Fruit fly (Drosophila melanogaster) Kc167 (cell line): Measurements from ENCODE around the gene Lcp65Ae.

Experiments used
- Sin3A ChIP-seq: fragments of >200 bp; optimal IDR thresholded peaks from 2 replicates; lab custom pipeline; 2018; ENCODE audit warnings: missing external identifiers
- ttk ChIP-seq: sonication (Bioruptor generic); optimal IDR thresholded peaks from 2 replicates; lab custom pipeline; 2017; ENCODE audit warnings: missing external identifiers

DNA sequence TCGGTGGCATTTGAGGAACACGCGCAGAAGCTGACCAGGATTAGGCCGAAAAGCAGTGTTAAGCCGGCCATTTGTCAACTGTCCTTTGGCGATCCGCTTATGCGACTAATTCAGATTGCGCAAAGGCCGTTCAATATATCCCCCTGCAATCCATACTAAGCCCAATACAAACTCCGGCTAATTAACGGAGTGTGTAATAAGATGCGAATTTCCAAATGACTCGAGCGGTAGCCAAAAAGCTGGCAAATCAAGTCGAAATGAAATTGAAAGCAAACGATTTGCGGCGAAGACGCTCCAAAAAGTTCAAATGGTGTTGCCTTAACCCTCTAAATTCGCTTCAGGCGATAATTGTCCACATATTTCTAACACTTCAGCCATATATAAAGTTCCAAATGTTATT, 4.4 kb upstream of the Lcp65Ae start, which contains the start of gene Cpr65Aw:
- TF ChIP-seq ttk (lab: Kevin White, UChicago) = no peak
- no peak for TF ChIP-seq Sin3A (lab: Kevin White, UChicago)
